Fruit fly (Drosophila melanogaster): ENCODE measurements around the gene LManII.

DNA sequence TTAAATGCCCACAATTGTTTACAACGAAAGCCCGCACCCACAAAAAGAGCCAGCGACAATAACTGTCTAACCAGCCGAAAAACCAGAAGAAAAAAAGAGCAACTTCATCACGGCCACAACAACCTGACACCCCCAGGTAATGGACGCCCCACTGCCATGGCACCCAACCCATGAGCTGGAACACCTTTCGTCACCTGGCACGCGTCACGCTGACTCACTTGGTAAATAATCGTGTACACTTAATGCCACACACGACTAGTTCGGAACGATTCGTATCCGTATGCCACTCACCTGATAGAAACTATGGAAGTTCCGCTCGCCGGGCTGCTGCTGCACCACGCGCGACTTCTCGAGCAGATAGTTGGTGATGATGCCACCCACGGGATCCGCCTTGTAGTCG lies 38.9 kb downstream of the LManII start:
- TF ChIP-seq CG7357 (GFP tag; IDR thresholded peaks at IDR 0.05), result no peak
- no peak for TF ChIP-seq jigr1 (GFP tag; IDR thresholded peaks at IDR 0.05)
- TF ChIP-seq Mad (GFP tag; optimal IDR thresholded peaks at IDR 0.05), result no peak
- TF ChIP-seq Doc3 (GFP tag; IDR thresholded peaks at IDR 0.05; ENCODE audit: partially characterized antibody), result no peak
- no peak for TF ChIP-seq CG3847 (GFP tag; IDR thresholded peaks at IDR 0.05)

Measured in whole organism, embryonic.